Fruit fly (Drosophila melanogaster) whole organism, prepupa: Measurements from ENCODE around the gene CG5199.
A peak's percentile ranks its signal among the peaks of the same experiment; 100 is the strongest.

Experiments used
- CG16779 ChIP-seq: fragments of 200-800 bp; sonication (Bioruptor generic); optimal IDR thresholded peaks from 3 replicates; lab custom pipeline; 2017; ENCODE audit warnings: missing biosample characterization, mild to moderate bottlenecking, missing genetic modification characterization
- CG3032 ChIP-seq: fragments of 200-800 bp; optimal IDR thresholded peaks from 2 replicates; lab custom pipeline; 2019; ENCODE audit warnings: missing biosample characterization, mild to moderate bottlenecking, missing genetic modification characterization, moderate library complexity
- CG8119 ChIP-seq: fragments of 200-800 bp; sonication (Bioruptor generic); IDR thresholded peaks from 3 replicates; pipeline ENCODE4 v1.3.6; 2022; ENCODE audit warnings: missing biosample characterization, missing genetic modification characterization
- Eip93F ChIP-seq: fragments of 200-800 bp; sonication (Bioruptor generic); optimal IDR thresholded peaks from 2 replicates; lab custom pipeline; 2016; ENCODE audit warnings: missing biosample characterization, mild to moderate bottlenecking, missing genetic modification characterization
- Ets96B ChIP-seq: fragments of 200-800 bp; optimal IDR thresholded peaks from 2 replicates; lab custom pipeline; 2019; ENCODE audit warnings: missing biosample characterization, mild to moderate bottlenecking, missing genetic modification characterization, moderate library complexity
- Hr39 ChIP-seq: fragments of 200-800 bp; sonication (Bioruptor generic); optimal IDR thresholded peaks from 2 replicates; lab custom pipeline; 2016; ENCODE audit warnings: missing biosample characterization, missing genetic modification characterization
- net ChIP-seq: fragments of 200-800 bp; sonication (Bioruptor generic); optimal IDR thresholded peaks from 3 replicates; lab custom pipeline; 2016; ENCODE audit warnings: missing biosample characterization, missing genetic modification characterization

DNA sequence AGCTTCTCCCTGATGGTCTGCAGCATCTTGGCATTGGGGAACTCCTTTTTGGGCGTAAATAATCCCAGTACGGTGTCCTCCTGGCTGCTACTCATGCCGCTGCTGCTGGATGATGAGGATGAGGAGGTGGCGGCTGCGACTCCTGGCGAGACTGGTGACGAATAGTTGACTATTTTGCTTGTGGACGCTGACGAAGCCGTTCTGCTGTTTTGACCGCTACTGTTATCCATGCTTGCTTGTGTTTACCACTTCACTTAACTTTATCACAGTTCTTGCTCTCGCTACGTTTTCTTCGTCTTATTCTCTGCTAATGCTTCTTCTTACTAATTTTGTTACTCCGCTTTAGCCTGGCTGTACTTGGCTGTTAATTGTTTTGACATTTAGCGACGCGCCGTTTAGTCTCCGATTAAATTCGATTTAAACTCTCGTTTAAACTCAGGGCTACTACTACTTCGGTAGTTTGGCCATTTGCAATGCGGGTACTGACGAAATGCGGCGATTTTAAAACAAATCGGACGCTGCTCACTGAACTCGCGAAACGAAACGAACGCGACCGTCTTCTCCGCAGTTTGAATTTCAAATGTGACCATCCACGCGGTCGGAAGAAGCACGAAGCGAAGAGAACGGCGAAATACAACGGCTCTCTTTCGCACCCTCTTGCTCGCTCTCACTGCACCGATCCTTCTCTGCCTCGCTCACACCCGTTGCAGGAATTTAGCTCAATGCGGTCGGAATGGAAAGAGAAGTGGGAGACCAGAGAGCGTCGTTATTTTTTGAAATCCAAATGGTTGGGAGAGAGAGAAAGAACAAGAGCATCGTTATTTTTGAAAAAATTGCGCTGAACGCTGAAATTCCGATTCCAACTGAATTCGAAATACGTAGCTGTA, 51.4 kb downstream of the CG5199 start, which contains the start of gene trbl:
- TF ChIP-seq CG3032 (tag; lab: Kevin White, UChicago) (no peak), CG16779 (peak; percentile 33), Ets96B (no peak), CG8119 (GFP tag; lab: Robert Waterston, UW) (peak; percentile 40; the same call in 2 of the 3 replicates), Eip93F (GFP tag; lab: Kevin White, UChicago) (no peak), net (GFP tag; lab: Kevin White, UChicago) (peak; percentile 58), Hr39 (GFP tag; lab: Kevin White, UChicago) (no peak)
